Fruit fly (Drosophila melanogaster) S2 (cell line): Measurements from ENCODE around the gene pall.
A peak's percentile ranks its signal among the peaks of the same experiment; 100 is the strongest.

Experiments used
- CG8478 ChIP-seq: fragments of >200 bp; optimal IDR thresholded peaks from 2 replicates; lab custom pipeline; 2018
- CTCF ChIP-seq, 2 experiments: fragments of >200 bp; optimal IDR thresholded peaks; 2 replicates each; lab custom pipeline; 2018

DNA sequence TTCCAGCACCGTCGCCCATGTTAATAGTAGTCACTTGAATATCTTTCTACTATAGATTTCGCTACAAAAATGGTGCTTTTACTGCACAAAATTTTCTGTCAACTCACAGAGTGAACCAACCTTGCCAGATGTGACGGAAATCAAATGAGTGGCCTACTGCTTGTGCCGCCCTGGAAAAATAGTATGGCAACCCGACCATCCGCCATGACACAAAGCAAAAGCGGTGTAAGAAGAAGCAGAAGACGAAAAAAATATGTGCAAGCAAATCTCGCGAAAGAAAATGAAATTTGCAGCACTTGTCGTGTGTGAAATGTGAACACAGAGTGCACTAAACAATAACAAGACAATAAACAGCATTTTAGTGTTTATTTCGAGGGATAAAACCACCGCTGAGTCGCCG is 10.8 kb downstream of the pall start, which contains the start of the genes Uch-L5 and Jarid2:
- TF ChIP-seq CG8478 (lab: Kevin White, UChicago): no peak
- peak; percentile 11 to 47 for TF ChIP-seq CTCF (optimal IDR thresholded peaks at IDR 0.05; lab: Kevin White, UChicago)
